Fruit fly (Drosophila melanogaster): ENCODE results near the gene Xport-A.

DNA sequence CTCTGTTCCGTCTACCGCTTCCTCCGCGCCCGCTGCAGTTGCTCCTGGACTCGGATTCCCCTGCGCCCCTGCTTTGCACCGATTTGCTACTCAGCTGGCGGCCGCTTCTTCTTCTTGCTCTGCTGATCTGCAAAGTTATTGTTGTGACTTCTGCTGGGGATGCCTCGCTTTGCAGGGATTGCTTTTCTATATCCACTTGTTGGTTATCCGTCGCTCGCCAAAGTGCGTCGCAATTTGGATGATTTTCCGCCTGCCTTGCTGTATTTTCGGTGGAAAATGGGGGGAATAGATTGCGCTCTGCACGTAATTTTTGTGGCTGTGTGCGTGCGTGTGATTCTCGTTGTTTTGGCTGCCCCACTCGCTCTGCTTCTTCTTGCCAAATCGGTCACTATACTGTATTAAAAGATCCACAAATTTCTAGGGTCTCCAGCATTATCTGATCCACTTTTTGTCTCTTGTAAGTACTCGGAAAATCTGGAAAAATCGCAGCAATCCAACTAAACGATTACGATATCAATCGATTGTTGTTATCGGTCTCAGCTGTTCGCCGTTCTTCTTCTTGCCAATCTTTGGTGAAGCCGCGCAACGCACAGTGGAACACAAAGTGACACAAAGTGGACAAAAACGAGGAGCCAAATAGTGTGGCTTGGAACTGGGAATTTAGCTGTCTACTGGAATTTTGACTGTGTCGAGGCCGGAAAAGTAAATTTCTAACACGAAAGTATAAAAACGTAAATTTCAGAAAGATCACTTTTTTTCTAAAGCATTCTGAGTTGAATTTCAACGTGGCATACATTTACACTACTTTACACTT, 12.1 kb downstream of the Xport-A start, which contains the start of gene ClpX:
- no peak for TF ChIP-seq h (optimal IDR thresholded peaks at IDR 0.05)
- TF ChIP-seq Sin3A (optimal IDR thresholded peaks at IDR 0.05) = no peak
- TF ChIP-seq insv (optimal IDR thresholded peaks at IDR 0.05) = no peak
- TF ChIP-seq psq (optimal IDR thresholded peaks at IDR 0.05) = no peak
- TF ChIP-seq ttk (optimal IDR thresholded peaks at IDR 0.05) = no peak
